Worm (Caenorhabditis elegans): ENCODE measurements around the gene lgc-46.

- no peak for TF ChIP-seq snpc-4 (tag; optimal IDR thresholded peaks at IDR 0.05)
- TF ChIP-seq lin-13 (tag; optimal IDR thresholded peaks at IDR 0.05), result no peak
- no peak for TF ChIP-seq blmp-1 (tag; optimal IDR thresholded peaks at IDR 0.05)
- no peak for TF ChIP-seq unc-62 (GFP tag; optimal IDR thresholded peaks at IDR 0.05)
- no peak for TF ChIP-seq cnd-1 (tag; optimal IDR thresholded peaks at IDR 0.05)
- no peak for TF ChIP-seq ceh-39 (tag; optimal IDR thresholded peaks at IDR 0.05)
- no peak for TF ChIP-seq hlh-1 (tag; optimal IDR thresholded peaks at IDR 0.05)
- TF ChIP-seq nhr-76 (tag; optimal IDR thresholded peaks at IDR 0.05), result no peak
Measured at ce11 chrIII:1136827-1137378, 1.1 kb upstream of the lgc-46 start.
